Fruit fly (Drosophila melanogaster): ENCODE data around the gene CG3323.

The CG3323 gene

DNA sequence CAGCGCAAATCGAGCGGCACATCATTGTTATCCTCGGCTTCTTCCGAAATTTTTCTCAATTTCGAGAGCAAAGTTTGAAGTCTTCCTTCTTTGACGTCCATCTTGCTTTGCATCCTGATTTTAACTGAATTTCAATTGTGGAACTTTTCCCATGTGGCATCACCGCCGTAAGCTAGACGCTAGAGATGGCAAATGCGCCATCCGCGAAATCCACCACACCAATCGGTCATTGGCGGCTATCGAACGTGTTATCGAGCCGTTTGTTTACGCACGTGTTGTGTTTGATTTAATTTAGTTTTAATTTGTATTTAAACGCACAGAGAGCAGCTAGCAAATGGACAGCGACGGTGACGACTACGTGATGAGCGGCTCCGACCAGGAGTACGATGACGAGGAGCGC, 11.7 kb upstream of the CG3323 start, which contains the start of the genes CG15930 and Sas10 (continued):
- TF ChIP-seq nau (GFP tag; optimal IDR thresholded peaks at IDR 0.05) (no peak), fu2 (GFP tag; optimal IDR thresholded peaks at IDR 0.05) (no peak), CG12942 (GFP tag; optimal IDR thresholded peaks at IDR 0.05) (no peak), zen (tag; optimal IDR thresholded peaks at IDR 0.05) (no peak), scrt (GFP tag; optimal IDR thresholded peaks at IDR 0.05) (no peak), YL-1 (GFP tag; optimal IDR thresholded peaks at IDR 0.05) (peak; percentile 8), CG9215 (GFP tag; IDR thresholded peaks at IDR 0.05) (no peak), CG16779 (GFP tag; IDR thresholded peaks at IDR 0.05) (no peak), ems (GFP tag; optimal IDR thresholded peaks at IDR 0.05) (no peak), CG14667 (GFP tag; IDR thresholded peaks at IDR 0.05) (no peak), unc-4 (GFP tag; IDR thresholded peaks at IDR 0.05; ENCODE audit: partially characterized antibody) (0 out of 2 replicates have a peak, but pooled peaks have one; percentile 27), CG30020 (tag; optimal IDR thresholded peaks at IDR 0.05) (no peak), Sry-δ (GFP tag; optimal IDR thresholded peaks at IDR 0.05) (peak; percentile 79), gcm2 (GFP tag; optimal IDR thresholded peaks at IDR 0.05) (no peak), Rfx (GFP tag; IDR thresholded peaks at IDR 0.05) (no peak), CG13624 (GFP tag; optimal IDR thresholded peaks at IDR 0.05) (no peak), CG9609 (GFP tag; optimal IDR thresholded peaks at IDR 0.05) (no peak), danr (GFP tag; IDR thresholded peaks at IDR 0.05) (no peak), CkIIα-i1 (GFP tag; IDR thresholded peaks at IDR 0.05) (no peak), E2f2 (GFP tag; IDR thresholded peaks at IDR 0.05) (peak; percentile 66), CG6683 (GFP tag; optimal IDR thresholded peaks at IDR 0.05) (no peak), MBD-R2 (GFP tag; IDR thresholded peaks at IDR 0.05) (peak; percentile 63), Spps (tag; optimal IDR thresholded peaks at IDR 0.05) (no peak), CG1647 (GFP tag; optimal IDR thresholded peaks at IDR 0.05) (no peak), CG12155 (GFP tag; optimal IDR thresholded peaks at IDR 0.05) (no peak), CG15073 (GFP tag; optimal IDR thresholded peaks at IDR 0.05) (no peak), CG5180 (GFP tag; optimal IDR thresholded peaks at IDR 0.05) (no peak), schlank (tag; optimal IDR thresholded peaks at IDR 0.05) (no peak), CG8765 (GFP tag; IDR thresholded peaks at IDR 0.05) (no peak), Fer1 (GFP tag; optimal IDR thresholded peaks at IDR 0.05) (no peak), bsh (GFP tag; optimal IDR thresholded peaks at IDR 0.05) (no peak), CG17186 (GFP tag; optimal IDR thresholded peaks at IDR 0.05) (no peak), eyg (GFP tag; optimal IDR thresholded peaks at IDR 0.05) (no peak), luna (GFP tag; optimal IDR thresholded peaks at IDR 0.05) (no peak), HmgZ (tag; optimal IDR thresholded peaks at IDR 0.05) (no peak), esg (GFP tag; conservative IDR thresholded peaks at IDR 0.05) (no peak), CG34376 (GFP tag; optimal IDR thresholded peaks at IDR 0.05) (no peak), CG6765 (GFP tag; optimal IDR thresholded peaks at IDR 0.05) (no peak), CG18011 (GFP tag; optimal IDR thresholded peaks at IDR 0.05) (no peak), yki (optimal IDR thresholded peaks at IDR 0.05) (no peak), MESR4 (GFP tag; optimal IDR thresholded peaks at IDR 0.05) (peak; percentile 42), CG32772 (GFP tag; IDR thresholded peaks at IDR 0.05) (no peak), CG9932 (GFP tag; IDR thresholded peaks at IDR 0.05) (no peak), Sin3A (optimal IDR thresholded peaks at IDR 0.05) (no peak), Pdp1 (GFP tag; optimal IDR thresholded peaks at IDR 0.05) (no peak), Rx (GFP tag; IDR thresholded peaks at IDR 0.05) (no peak), CG16863 (GFP tag; optimal IDR thresholded peaks at IDR 0.05) (no peak), H15 (GFP tag; IDR thresholded peaks at IDR 0.05) (no peak), en (GFP tag; optimal IDR thresholded peaks at IDR 0.05) (no peak), twi (tag; optimal IDR thresholded peaks at IDR 0.05) (no peak), Hr3 (GFP tag; optimal IDR thresholded peaks at IDR 0.05) (no peak), bigmax (GFP tag; optimal IDR thresholded peaks at IDR 0.05) (no peak), sens-2 (GFP tag; IDR thresholded peaks at IDR 0.05) (no peak), HLH54F (GFP tag; optimal IDR thresholded peaks at IDR 0.05) (no peak)
